Fruit fly (Drosophila melanogaster): Measurements from ENCODE around the gene slow.
A peak's percentile ranks its signal among the peaks of the same experiment; 100 is the strongest.

Gene slow

dm6 chr3L:4411025-4411873 is 27.0 kb downstream of the slow start:
- no peak for TF ChIP-seq noc (tag; optimal IDR thresholded peaks at IDR 0.05)

- no peak for TF ChIP-seq noc (tag; optimal IDR thresholded peaks at IDR 0.05)
These were observed 27.7 kb downstream of the slow start for dm6 chr3L:4411951-4412350.

DNA sequence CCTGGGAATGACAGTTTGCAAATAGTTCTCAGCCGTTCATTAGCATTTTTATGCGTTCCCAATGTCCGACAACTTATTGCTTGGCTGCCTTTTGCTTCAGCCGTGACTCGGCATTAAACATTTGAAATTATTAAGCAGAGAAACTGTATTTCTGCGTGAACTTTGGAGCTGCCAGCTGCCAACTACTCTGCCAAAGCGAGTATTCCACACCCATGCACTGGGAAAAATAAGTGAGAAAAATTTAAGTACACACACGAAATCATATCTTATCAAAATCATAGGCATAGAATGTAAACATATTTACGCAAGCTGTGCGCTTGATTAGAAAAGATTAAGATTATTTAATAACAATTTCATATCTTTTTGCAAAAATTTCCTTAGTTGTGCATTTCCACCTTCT is 28.7 kb downstream of the slow start:
- TF ChIP-seq noc (tag; optimal IDR thresholded peaks at IDR 0.05): peak; percentile 42

dm6 chr3L:4413800-4414446 is 29.7 kb downstream of the slow start:
- no peak for TF ChIP-seq noc (tag; optimal IDR thresholded peaks at IDR 0.05)

- TF ChIP-seq noc (tag; optimal IDR thresholded peaks at IDR 0.05): no peak
These were observed 30.3 kb downstream of the slow start for dm6 chr3L:4414579-4414978.

DNA sequence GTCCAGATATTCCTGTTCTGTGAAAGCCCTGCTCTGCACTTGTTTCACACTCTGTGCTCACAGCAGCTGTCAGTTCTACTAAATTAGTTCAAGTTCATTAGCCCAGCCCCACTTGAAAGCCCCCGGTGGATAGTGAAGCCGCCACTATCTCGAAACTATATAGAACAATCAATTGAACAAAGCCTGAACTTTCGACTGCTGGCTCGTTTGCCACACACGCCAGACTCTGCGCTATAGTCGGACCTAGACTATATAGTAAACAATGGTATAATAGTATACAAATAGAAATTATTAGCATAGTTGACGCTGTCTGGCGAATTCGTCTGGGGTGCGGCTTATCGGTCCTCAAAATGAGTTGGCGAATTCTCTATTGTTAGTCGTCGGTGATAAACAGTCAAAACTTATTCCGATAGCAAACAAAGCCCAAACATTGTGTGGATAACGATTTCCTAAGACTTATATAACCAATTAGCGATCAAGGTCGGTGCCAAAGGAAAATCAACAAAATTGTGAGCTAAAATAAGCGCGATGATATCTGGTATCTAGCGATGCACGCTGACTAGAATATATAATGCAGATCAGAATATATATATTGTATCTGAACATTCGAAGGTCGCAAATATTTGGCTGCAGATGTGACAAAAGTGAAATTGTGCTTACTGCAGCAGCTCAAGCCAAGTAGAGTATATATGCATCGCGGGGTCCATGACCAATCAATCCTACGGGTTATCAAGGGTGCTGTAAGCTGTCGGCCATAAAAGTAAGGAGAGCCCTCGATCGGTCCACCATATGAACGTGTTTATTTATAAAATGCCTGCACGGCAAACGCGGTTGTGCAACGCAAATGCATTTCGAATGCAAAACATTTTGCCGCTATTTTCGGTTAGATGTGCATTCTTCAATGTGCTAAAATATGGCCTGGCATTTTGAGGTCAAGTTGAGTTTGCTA is 31.4 kb downstream of the slow start:
- TF ChIP-seq noc (tag; optimal IDR thresholded peaks at IDR 0.05): peak; percentile 42

- TF ChIP-seq noc (tag; optimal IDR thresholded peaks at IDR 0.05): no peak
These were observed 32.8 kb downstream of the slow start for dm6 chr3L:4417068-4417467.

dm6 chr3L:4417543-4417942 is 33.3 kb downstream of the slow start:
- no peak for TF ChIP-seq noc (tag; optimal IDR thresholded peaks at IDR 0.05)

dm6 chr3L:4421362-4421761 is 37.1 kb downstream of the slow start, which contains the start of gene CG15020:
Gene CG15020 (plus strand): TSS chr3L:4421662.
- TF ChIP-seq noc (tag; optimal IDR thresholded peaks at IDR 0.05): no peak

- TF ChIP-seq noc (tag; optimal IDR thresholded peaks at IDR 0.05): no peak
These were observed 42.3 kb downstream of the slow start for dm6 chr3L:4426581-4426980.

DNA sequence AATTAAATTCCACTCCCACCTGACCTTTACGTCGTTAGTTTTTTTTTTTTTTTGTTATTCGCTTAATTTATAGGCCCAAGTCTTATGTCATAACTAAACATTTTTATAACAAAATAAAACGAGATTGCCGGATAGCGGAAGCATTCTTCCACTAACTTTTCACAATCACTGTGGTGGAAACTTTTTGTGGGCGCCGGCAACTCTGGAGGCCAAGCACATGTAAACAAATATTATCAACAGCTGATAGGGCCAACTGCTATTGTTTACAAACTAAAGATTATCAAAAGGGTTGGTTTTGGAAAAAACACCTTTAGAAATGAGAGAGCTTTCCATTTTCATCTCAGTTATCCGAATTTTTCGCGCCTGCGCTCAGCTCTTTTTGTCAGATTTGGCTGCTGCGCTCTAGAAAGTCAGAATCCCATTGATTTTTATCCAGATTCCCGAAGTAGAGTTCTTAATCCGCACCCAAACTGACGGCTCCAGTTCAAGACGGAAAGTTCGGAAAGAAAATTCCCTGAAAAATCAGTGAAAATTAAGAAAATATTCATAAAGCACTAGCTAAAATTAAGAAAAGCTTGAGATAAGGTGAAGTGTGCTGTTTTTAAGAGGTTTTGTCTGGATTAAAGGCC is 44.8 kb downstream of the slow start, which contains the start of gene nAChRbeta1:
TSS of gene nAChRbeta1 (plus strand) at position 432 of the 629 bp plus-strand sequence.
- TF ChIP-seq noc (tag; optimal IDR thresholded peaks at IDR 0.05): no peak

dm6 chr3L:4430331-4430730 is 46.1 kb downstream of the slow start:
- TF ChIP-seq noc (tag; optimal IDR thresholded peaks at IDR 0.05): no peak

DNA sequence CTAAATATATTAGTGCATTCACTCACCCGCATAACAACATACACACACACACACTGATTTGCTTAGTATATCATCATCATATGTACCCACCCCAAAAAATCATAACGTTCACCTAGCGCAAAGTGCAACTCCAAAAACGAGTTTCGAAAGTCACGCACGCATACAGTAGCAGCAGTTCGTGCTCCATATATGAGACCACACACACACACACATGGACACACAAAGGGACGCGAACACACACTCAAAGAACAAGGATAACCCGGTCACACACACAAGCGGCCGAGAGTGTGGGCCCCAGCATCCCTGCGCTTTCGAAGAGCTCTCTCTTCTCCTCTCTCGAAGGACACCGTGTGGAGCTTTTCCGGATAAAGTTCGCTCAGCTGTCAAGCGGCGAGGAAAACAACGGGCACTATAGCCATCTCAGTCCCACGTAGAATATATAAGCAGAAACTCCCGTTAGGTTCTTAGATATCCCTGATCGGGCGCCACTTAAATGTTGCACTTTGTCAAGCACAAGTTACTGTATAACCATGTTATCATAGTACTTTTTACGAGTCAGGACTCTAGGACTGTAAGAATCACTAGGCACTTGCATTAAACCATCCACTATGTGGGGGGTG is 47.0 kb downstream of the slow start:
- TF ChIP-seq noc (tag; optimal IDR thresholded peaks at IDR 0.05): no peak

DNA sequence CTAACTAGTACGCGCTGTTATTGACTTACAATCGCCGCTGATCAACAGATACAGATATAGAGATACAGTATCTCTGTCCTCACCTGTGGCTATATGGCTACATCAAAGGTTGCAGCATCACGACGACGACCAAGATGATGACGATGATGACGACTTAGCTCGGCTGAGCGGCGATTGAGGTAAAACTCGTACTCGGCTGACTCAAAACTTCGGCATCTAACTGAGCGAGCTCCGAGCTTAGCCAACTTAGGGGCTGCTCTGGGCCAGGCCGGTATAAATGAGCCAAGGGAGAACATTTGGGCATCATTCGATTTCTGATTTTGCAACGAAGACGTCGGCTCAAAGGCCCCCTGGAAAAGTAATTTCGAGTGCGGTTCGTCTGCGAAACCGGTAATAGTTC is 52.2 kb downstream of the slow start, which contains the start of gene CG15021:
TSS of gene CG15021 (plus strand) at position 301 of the 400 bp plus-strand sequence.
- no peak for TF ChIP-seq noc (tag; optimal IDR thresholded peaks at IDR 0.05)

DNA sequence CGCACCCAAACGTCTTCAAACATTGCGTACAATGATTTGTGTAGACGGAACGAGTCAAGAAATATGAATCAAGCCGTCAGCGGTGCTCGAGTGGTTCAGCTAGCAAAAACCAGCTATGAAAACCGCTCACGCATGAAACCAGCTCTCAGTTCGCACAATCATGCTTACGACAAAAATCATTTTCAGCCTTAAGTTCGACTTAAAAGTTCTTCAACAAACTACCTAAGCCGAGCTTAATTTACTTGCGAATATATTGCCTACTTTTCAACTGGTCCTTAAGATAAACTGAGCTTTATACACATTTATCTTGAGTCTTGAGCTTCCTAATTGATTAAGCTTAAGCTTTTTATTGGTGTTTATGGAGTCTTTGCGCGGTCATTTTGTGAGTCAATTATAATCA is 55.9 kb downstream of the slow start:
- TF ChIP-seq noc (tag; optimal IDR thresholded peaks at IDR 0.05): no peak

All from whole organism, larva.